Fruit fly (Drosophila melanogaster) whole organism, prepupa: ENCODE data around the gene Aplip1.

ENCODE experiments used
- Blimp-1 ChIP-seq: fragments of 200-800 bp; sonication (Bioruptor generic); optimal IDR thresholded peaks from 3 replicates; lab custom pipeline; 2017; ENCODE audit warnings: missing biosample characterization, missing genetic modification characterization, mild to moderate bottlenecking, moderate library complexity, missing genetic modification reagents
- CG10631 ChIP-seq: fragments of 200-800 bp; sonication (Bioruptor generic); optimal IDR thresholded peaks from 2 replicates; lab custom pipeline; 2016; ENCODE audit warnings: missing biosample characterization, missing genetic modification characterization
- CG10669 ChIP-seq: fragments of 200-800 bp; sonication (Bioruptor generic); optimal IDR thresholded peaks from 3 replicates; lab custom pipeline; 2018; ENCODE audit warnings: missing biosample characterization, mild to moderate bottlenecking, missing genetic modification characterization, moderate library complexity
- CG11294 ChIP-seq: fragments of 200-800 bp; sonication (Bioruptor generic); IDR thresholded peaks from 2 replicates; pipeline ENCODE4 v1.3.6; 2022; ENCODE audit warnings: missing biosample characterization, missing genetic modification characterization
- CG11762 ChIP-seq: fragments of 200-800 bp; sonication (Bioruptor generic); optimal IDR thresholded peaks from 3 replicates; lab custom pipeline; 2016; ENCODE audit warnings: missing biosample characterization, missing genetic modification characterization; ENCODE audit not compliant: insufficient read depth
- CG11902 ChIP-seq: fragments of 200-800 bp; sonication (Bioruptor generic); optimal IDR thresholded peaks from 3 replicates; lab custom pipeline; 2016; ENCODE audit warnings: missing biosample characterization, missing genetic modification characterization
- CG15336 ChIP-seq: fragments of 200-800 bp; sonication (Bioruptor generic); IDR thresholded peaks from 2 replicates; pipeline ENCODE4 v1.3.6; 2022; ENCODE audit warnings: missing biosample characterization, missing genetic modification characterization
- CG1621 ChIP-seq: fragments of 200-800 bp; sonication (Bioruptor generic); optimal IDR thresholded peaks from 3 replicates; lab custom pipeline; 2018; ENCODE audit warnings: missing biosample characterization, mild to moderate bottlenecking, missing genetic modification characterization
- CG3032 ChIP-seq: fragments of 200-800 bp; optimal IDR thresholded peaks from 2 replicates; lab custom pipeline; 2019; ENCODE audit warnings: missing biosample characterization, mild to moderate bottlenecking, missing genetic modification characterization, moderate library complexity
- CG32006 ChIP-seq: fragments of 200-800 bp; sonication (Bioruptor generic); optimal IDR thresholded peaks from 3 replicates; lab custom pipeline; 2017; ENCODE audit warnings: missing biosample characterization, mild to moderate bottlenecking, missing genetic modification characterization
- CG34406 ChIP-seq: fragments of 200-800 bp; sonication (Bioruptor generic); optimal IDR thresholded peaks from 3 replicates; lab custom pipeline; 2016; ENCODE audit warnings: missing biosample characterization, missing genetic modification characterization
- CG3919 ChIP-seq: fragments of 200-800 bp; sonication (Bioruptor generic); optimal IDR thresholded peaks from 3 replicates; lab custom pipeline; 2016; ENCODE audit warnings: missing biosample characterization, missing genetic modification characterization
- CG4318 ChIP-seq: fragments of 200-800 bp; sonication (Bioruptor generic); optimal IDR thresholded peaks from 3 replicates; lab custom pipeline; 2017; ENCODE audit warnings: missing biosample characterization, mild to moderate bottlenecking, missing genetic modification characterization
- CG6163 ChIP-seq: fragments of 200-800 bp; sonication (Bioruptor generic); IDR thresholded peaks from 3 replicates; pipeline ENCODE4 v1.3.6; 2022; ENCODE audit warnings: missing biosample characterization, missing genetic modification characterization
- CG6276 ChIP-seq: fragments of 200-800 bp; sonication (Bioruptor generic); optimal IDR thresholded peaks from 2 replicates; lab custom pipeline; 2017; ENCODE audit warnings: missing biosample characterization, mild to moderate bottlenecking, missing genetic modification characterization
- CG6808 ChIP-seq: fragments of 200-800 bp; sonication (Bioruptor generic); optimal IDR thresholded peaks from 3 replicates; lab custom pipeline; 2017; ENCODE audit warnings: missing biosample characterization, missing genetic modification characterization, mild to moderate bottlenecking, moderate library complexity, missing genetic modification reagents
- CG6854 ChIP-seq: fragments of 200-800 bp; sonication (Bioruptor generic); optimal IDR thresholded peaks from 2 replicates; lab custom pipeline; 2017; ENCODE audit warnings: missing biosample characterization, mild to moderate bottlenecking, missing genetic modification characterization
- CG7368 ChIP-seq: fragments of 200-800 bp; sonication (Bioruptor generic); optimal IDR thresholded peaks from 3 replicates; lab custom pipeline; 2016; ENCODE audit warnings: missing biosample characterization, missing genetic modification characterization
- CG8119 ChIP-seq: fragments of 200-800 bp; sonication (Bioruptor generic); IDR thresholded peaks from 3 replicates; pipeline ENCODE4 v1.3.6; 2022; ENCODE audit warnings: missing biosample characterization, missing genetic modification characterization
- CG8319 ChIP-seq: fragments of 200-800 bp; sonication (Bioruptor generic); optimal IDR thresholded peaks from 3 replicates; lab custom pipeline; 2016; ENCODE audit warnings: missing biosample characterization, missing genetic modification characterization
- Eip75B ChIP-seq: fragments of 200-800 bp; sonication (Bioruptor generic); optimal IDR thresholded peaks from 3 replicates; lab custom pipeline; 2016; ENCODE audit warnings: missing biosample characterization, missing genetic modification characterization
- Eip78C ChIP-seq: fragments of 200-800 bp; sonication (Bioruptor generic); peaks from one replicate; lab custom pipeline; 2016; ENCODE audit warnings: missing biosample characterization, missing genetic modification characterization
- Ets21C ChIP-seq: fragments of 200-800 bp; sonication (Bioruptor generic); optimal IDR thresholded peaks from 3 replicates; lab custom pipeline; 2016; ENCODE audit warnings: missing biosample characterization, missing genetic modification characterization
- Ets96B ChIP-seq: fragments of 200-800 bp; optimal IDR thresholded peaks from 2 replicates; lab custom pipeline; 2019; ENCODE audit warnings: missing biosample characterization, mild to moderate bottlenecking, missing genetic modification characterization, moderate library complexity
- Gug ChIP-seq: fragments of 200-800 bp; sonication (Bioruptor generic); IDR thresholded peaks from 2 replicates; pipeline ENCODE4 v1.3.6; 2022; ENCODE audit warnings: missing biosample characterization, missing genetic modification characterization
- Hr38 ChIP-seq: sonication (Bioruptor generic); optimal IDR thresholded peaks from 2 replicates; lab custom pipeline; 2016; ENCODE audit warnings: missing biosample characterization, missing genetic modification characterization
- Hr39 ChIP-seq: fragments of 200-800 bp; sonication (Bioruptor generic); optimal IDR thresholded peaks from 2 replicates; lab custom pipeline; 2016; ENCODE audit warnings: missing biosample characterization, missing genetic modification characterization
- Hr4 ChIP-seq: fragments of 200-800 bp; sonication (Bioruptor generic); optimal IDR thresholded peaks from 3 replicates; lab custom pipeline; 2016; ENCODE audit warnings: missing biosample characterization, missing genetic modification characterization
- Lpt ChIP-seq: fragments of 200-800 bp; sonication (Bioruptor generic); optimal IDR thresholded peaks from 3 replicates; lab custom pipeline; 2016; ENCODE audit warnings: missing biosample characterization, missing genetic modification characterization
- Met ChIP-seq: fragments of 200-800 bp; sonication (Bioruptor generic); optimal IDR thresholded peaks from 3 replicates; lab custom pipeline; 2016; ENCODE audit warnings: missing biosample characterization, missing genetic modification characterization
- OdsH ChIP-seq: fragments of 200-800 bp; sonication (Bioruptor generic); optimal IDR thresholded peaks from 3 replicates; lab custom pipeline; 2016; ENCODE audit warnings: missing biosample characterization, missing genetic modification characterization
- Smox ChIP-seq: fragments of 200-800 bp; sonication (Bioruptor generic); optimal IDR thresholded peaks from 3 replicates; lab custom pipeline; 2016; ENCODE audit warnings: missing biosample characterization, missing genetic modification characterization
- Sox102F ChIP-seq: fragments of 200-800 bp; sonication (Bioruptor generic); optimal IDR thresholded peaks from 2 replicates; lab custom pipeline; 2016; ENCODE audit warnings: missing biosample characterization, mild to moderate bottlenecking, missing genetic modification characterization
- Sox15 ChIP-seq: fragments of 200-800 bp; sonication (Bioruptor generic); optimal IDR thresholded peaks from 3 replicates; lab custom pipeline; 2016; ENCODE audit warnings: missing biosample characterization, missing genetic modification characterization
- acj6 ChIP-seq: fragments of 200-800 bp; sonication (Bioruptor generic); optimal IDR thresholded peaks from 3 replicates; lab custom pipeline; 2016; ENCODE audit warnings: missing biosample characterization, missing genetic modification characterization
- cyc ChIP-seq: fragments of 200-800 bp; sonication (Bioruptor generic); optimal IDR thresholded peaks from 3 replicates; lab custom pipeline; 2016; ENCODE audit warnings: missing biosample characterization, missing genetic modification characterization
- dac ChIP-seq: fragments of 200-800 bp; sonication (Bioruptor generic); optimal IDR thresholded peaks from 2 replicates; lab custom pipeline; 2017; ENCODE audit warnings: missing biosample characterization, mild to moderate bottlenecking, missing genetic modification characterization
- dsx ChIP-seq: fragments of 200-800 bp; optimal IDR thresholded peaks from 3 replicates; lab custom pipeline; 2019; ENCODE audit warnings: missing biosample characterization, mild to moderate bottlenecking, missing genetic modification characterization, moderate library complexity; ENCODE audit not compliant: poor library complexity, severe bottlenecking
- eg ChIP-seq: fragments of 200-800 bp; sonication (Bioruptor generic); IDR thresholded peaks from 3 replicates; pipeline ENCODE4 v1.3.6; 2022; ENCODE audit warnings: missing biosample characterization, missing genetic modification characterization
- esn ChIP-seq: fragments of 200-800 bp; sonication (Bioruptor generic); optimal IDR thresholded peaks from 2 replicates; lab custom pipeline; 2016; ENCODE audit warnings: missing biosample characterization, mild to moderate bottlenecking, missing genetic modification characterization, moderate library complexity
- fd85E ChIP-seq: fragments of 200-800 bp; sonication (Bioruptor generic); optimal IDR thresholded peaks from 3 replicates; lab custom pipeline; 2016; ENCODE audit warnings: missing biosample characterization, missing genetic modification characterization
- fkh ChIP-seq: fragments of 200-800 bp; sonication (Bioruptor generic); optimal IDR thresholded peaks from 3 replicates; lab custom pipeline; 2017; ENCODE audit warnings: missing biosample characterization, mild to moderate bottlenecking, missing genetic modification characterization, moderate library complexity
- lz ChIP-seq: fragments of 200-800 bp; sonication (Bioruptor generic); optimal IDR thresholded peaks from 3 replicates; lab custom pipeline; 2016; ENCODE audit warnings: missing biosample characterization, missing genetic modification characterization
- pdm3 ChIP-seq: fragments of 200-800 bp; sonication (Bioruptor generic); optimal IDR thresholded peaks from 3 replicates; lab custom pipeline; 2016; ENCODE audit warnings: missing biosample characterization, missing genetic modification characterization
- salr ChIP-seq, 2 experiments: fragments of 200-800 bp; sonication (Bioruptor generic); optimal IDR thresholded peaks; 3 replicates each; lab custom pipeline; 2016 to 2018; ENCODE audit warnings: missing biosample characterization in 2 of 2, missing genetic modification characterization in 2 of 2, mild to moderate bottlenecking in 1 of 2
- spab ChIP-seq: fragments of 200-800 bp; sonication (Bioruptor generic); optimal IDR thresholded peaks from 2 replicates; lab custom pipeline; 2017; ENCODE audit warnings: missing biosample characterization, mild to moderate bottlenecking, missing genetic modification characterization, missing genetic modification reagents
- ss ChIP-seq, 2 experiments: fragments of 200-800 bp; sonication (Bioruptor generic); optimal IDR thresholded peaks; 2 replicates in 1 of 2; 3 replicates in 1 of 2; lab custom pipeline; 2017 to 2018; ENCODE audit warnings: mild to moderate bottlenecking in 2 of 2, missing biosample characterization in 2 of 2, missing genetic modification characterization in 2 of 2, moderate library complexity in 1 of 2
- svp ChIP-seq: fragments of 200-800 bp; sonication (Bioruptor generic); peaks from one replicate; lab custom pipeline; 2016; ENCODE audit warnings: missing biosample characterization, missing genetic modification characterization
- topi ChIP-seq: fragments of 200-800 bp; sonication (Bioruptor generic); optimal IDR thresholded peaks from 3 replicates; lab custom pipeline; 2016; ENCODE audit warnings: missing biosample characterization, missing genetic modification characterization
- vri ChIP-seq: fragments of 200-800 bp; sonication (Bioruptor generic); optimal IDR thresholded peaks from 3 replicates; lab custom pipeline; 2016; ENCODE audit warnings: missing biosample characterization, mild to moderate bottlenecking, missing genetic modification characterization

Aplip1 gene

DNA sequence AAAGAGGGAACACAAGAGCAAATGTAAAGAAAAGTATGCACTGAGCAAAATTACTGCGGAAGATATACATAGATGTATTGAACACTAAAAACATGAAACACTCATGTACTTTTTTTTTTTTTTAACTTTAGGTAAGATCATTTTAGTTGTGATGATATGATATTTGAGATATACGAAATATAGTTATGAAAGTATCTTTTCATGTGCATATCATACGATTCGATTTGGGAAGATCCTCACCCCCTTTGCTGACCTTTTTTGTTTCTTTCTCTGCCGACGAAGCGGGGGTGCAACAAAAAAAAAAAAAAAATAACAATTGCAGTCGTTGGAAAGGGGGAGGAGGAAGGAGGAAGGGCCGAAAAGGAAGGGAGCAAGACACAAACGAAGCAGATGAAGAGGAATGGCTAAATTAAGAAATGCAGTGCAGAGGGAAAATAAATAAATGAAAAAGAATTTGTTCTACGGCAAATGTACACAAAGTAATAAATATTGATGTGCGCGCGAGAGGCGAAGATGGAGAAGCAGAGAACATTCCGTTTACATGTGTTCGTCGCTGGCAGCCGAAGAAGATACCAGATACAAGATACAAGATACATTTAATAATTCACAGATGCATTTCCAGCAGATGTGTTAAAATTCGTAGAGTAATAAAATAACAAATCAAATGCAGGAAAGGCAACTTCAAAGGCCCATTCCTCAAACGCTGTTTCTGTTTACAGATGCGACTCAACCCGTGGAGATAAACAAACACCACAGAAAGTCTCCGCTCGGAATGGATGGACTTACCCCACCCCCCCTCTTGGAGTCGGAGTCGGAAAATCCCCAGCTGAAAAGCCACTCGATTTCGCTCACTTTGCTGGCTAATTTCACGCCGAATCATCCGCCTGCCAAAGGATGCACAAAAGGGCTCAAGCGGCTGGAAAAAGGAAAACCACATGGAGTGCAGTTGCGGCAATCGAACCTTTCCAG is 28.9 kb upstream of the Aplip1 start:
- peak; percentile 86 for TF ChIP-seq Eip78C
- TF ChIP-seq eg (GFP tag; lab: Robert Waterston, UW): 0 out of 3 replicates have a peak, but pooled peaks have one; percentile 13
- TF ChIP-seq salr (GFP tag; optimal IDR thresholded peaks at IDR 0.05; lab: Kevin White, UChicago): no peak
- TF ChIP-seq OdsH (GFP tag; lab: Kevin White, UChicago): peak; percentile 27
- TF ChIP-seq Ets96B (tag; lab: Kevin White, UChicago): peak; percentile 50
- TF ChIP-seq svp (GFP tag; lab: Kevin White, UChicago): peak; percentile 60
- no peak for TF ChIP-seq Smox (GFP tag; lab: Kevin White, UChicago)
- no peak for TF ChIP-seq Hr38 (GFP tag; lab: Kevin White, UChicago)
- TF ChIP-seq CG32006 (GFP tag; lab: Kevin White, UChicago): no peak
- TF ChIP-seq Sox102F (GFP tag; lab: Kevin White, UChicago): peak; percentile 23
- TF ChIP-seq ss (GFP tag; optimal IDR thresholded peaks at IDR 0.05; lab: Kevin White, UChicago): peak; percentile 18 to 31
- peak; percentile 51 for TF ChIP-seq esn (GFP tag; lab: Kevin White, UChicago)
- TF ChIP-seq CG6854 (GFP tag; lab: Kevin White, UChicago): no peak
- no peak for TF ChIP-seq CG8319 (GFP tag; lab: Kevin White, UChicago)
- TF ChIP-seq topi (GFP tag; lab: Kevin White, UChicago): peak; percentile 45
- TF ChIP-seq CG6163 (GFP tag; lab: Robert Waterston, UW): peak; percentile 67; the same call in 2 of the 3 replicates
- no peak for TF ChIP-seq Hr4
- TF ChIP-seq cyc (GFP tag; lab: Kevin White, UChicago): peak; percentile 34
- peak; percentile 39 for TF ChIP-seq acj6
- TF ChIP-seq CG11294: no peak
- TF ChIP-seq Ets21C (GFP tag; lab: Kevin White, UChicago): no peak
- TF ChIP-seq CG11902 (GFP tag; lab: Kevin White, UChicago): peak; percentile 3
- peak; percentile 36 for TF ChIP-seq pdm3 (GFP tag; lab: Kevin White, UChicago)
- no peak for TF ChIP-seq CG6276 (GFP tag; lab: Kevin White, UChicago)
- TF ChIP-seq fd85E (GFP tag; lab: Kevin White, UChicago): no peak
- TF ChIP-seq vri (GFP tag; lab: Kevin White, UChicago): no peak
- no peak for TF ChIP-seq CG15336
- peak; percentile 35 for TF ChIP-seq CG3032 (tag; lab: Kevin White, UChicago)
- peak; percentile 27 for TF ChIP-seq spab (GFP tag; lab: Kevin White, UChicago)
- peak; percentile 15 for TF ChIP-seq CG6808 (GFP tag; lab: Kevin White, UChicago)
- TF ChIP-seq Lpt (GFP tag; lab: Kevin White, UChicago): no peak
- no peak for TF ChIP-seq CG1621 (tag; lab: Kevin White, UChicago)
- TF ChIP-seq CG10631 (GFP tag; lab: Kevin White, UChicago): peak; percentile 45
- no peak for TF ChIP-seq Sox15
- peak; percentile 43 for TF ChIP-seq Hr39 (GFP tag; lab: Kevin White, UChicago)
- no peak for TF ChIP-seq Gug (GFP tag; lab: Robert Waterston, UW)
- TF ChIP-seq Blimp-1 (GFP tag; lab: Kevin White, UChicago): no peak
- TF ChIP-seq CG4318 (GFP tag; lab: Kevin White, UChicago): no peak
- peak; percentile 70 for TF ChIP-seq fkh
- peak; percentile 11 for TF ChIP-seq CG7368 (GFP tag; lab: Kevin White, UChicago)
- peak; percentile 23 for TF ChIP-seq CG34406 (GFP tag; lab: Kevin White, UChicago)
- 0 out of 3 replicates have a peak, but pooled peaks have one; percentile 14 for TF ChIP-seq CG8119
- peak; percentile 71 for TF ChIP-seq Eip75B (GFP tag; lab: Kevin White, UChicago)
- peak; percentile 31 for TF ChIP-seq CG3919 (GFP tag; lab: Kevin White, UChicago)
- TF ChIP-seq dsx: peak; percentile 75
- peak; percentile 43 for TF ChIP-seq CG10669 (GFP tag; lab: Kevin White, UChicago)
- TF ChIP-seq Met (GFP tag; lab: Kevin White, UChicago): peak; percentile 47
- TF ChIP-seq lz: peak; percentile 25
- no peak for TF ChIP-seq CG11762
- TF ChIP-seq dac (GFP tag; lab: Kevin White, UChicago): no peak
